Worm (Caenorhabditis elegans): ENCODE measurements around the gene dop-2.

DNA sequence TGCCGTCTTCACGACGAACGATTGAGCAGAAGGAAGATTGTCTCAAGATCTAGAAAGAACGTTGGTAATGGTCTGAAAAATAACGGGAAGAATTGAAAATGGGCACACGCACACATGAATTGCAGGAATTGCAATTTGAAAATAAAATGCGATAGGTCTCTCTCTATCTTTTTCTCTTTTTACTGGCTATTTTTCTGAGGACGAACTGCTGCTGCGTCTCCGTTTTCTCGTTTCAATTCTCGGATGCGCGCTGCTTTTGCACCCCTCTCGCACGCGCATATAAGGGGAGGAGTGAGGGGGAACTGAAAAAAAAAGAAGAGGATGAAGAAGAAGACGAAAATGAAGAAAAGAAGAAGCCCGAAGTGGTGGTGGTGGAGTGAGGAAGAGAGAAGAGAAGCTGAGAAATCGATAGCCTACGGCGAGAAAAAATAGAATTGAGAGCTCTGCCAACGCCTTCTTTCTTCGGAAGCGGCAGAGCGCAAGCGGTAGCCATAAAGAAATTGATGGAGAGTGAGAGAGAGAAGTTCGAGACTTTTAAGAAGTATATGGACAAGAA lies 46.7 kb upstream of the dop-2 start, which contains the start of gene rgef-1:
- TF ChIP-seq W03F9.2 (tag; optimal IDR thresholded peaks at IDR 0.05) (no peak), dao-5 (tag; optimal IDR thresholded peaks at IDR 0.05) (no peak)
